Worm (Caenorhabditis elegans): ENCODE results near the gene srd-5.

srd-5 gene

ce11 chrIV:5666115-5667028, 8.0 kb downstream of the srd-5 start (continued):
- no peak for TF ChIP-seq egl-27 (tag; optimal IDR thresholded peaks at IDR 0.05)
- no peak for TF ChIP-seq nhr-111 (GFP tag; optimal IDR thresholded peaks at IDR 0.05)
- TF ChIP-seq mep-1 (tag; optimal IDR thresholded peaks at IDR 0.05), result no peak
- TF ChIP-seq nhr-237 (tag; optimal IDR thresholded peaks at IDR 0.05), result no peak
- peak; percentile 29 for TF ChIP-seq nhr-28 (tag; optimal IDR thresholded peaks at IDR 0.05)
- no peak for TF ChIP-seq fos-1 (tag; optimal IDR thresholded peaks at IDR 0.05)
- peak; percentile 98 for TF ChIP-seq Y48G9A.11 (GFP tag; IDR thresholded peaks at IDR 0.05)
- peak; percentile 58 for TF ChIP-seq hlh-30 (tag; optimal IDR thresholded peaks at IDR 0.05; ENCODE audit: insufficient read depth)
- TF ChIP-seq ZK337.2 (GFP tag; IDR thresholded peaks at IDR 0.05), result no peak
- TF ChIP-seq lin-1 (GFP tag; IDR thresholded peaks at IDR 0.05), result 0 out of 2 replicates have a peak, but pooled peaks have one; percentile 14
- no peak for TF ChIP-seq F10B5.3 (tag; optimal IDR thresholded peaks at IDR 0.05)
- TF ChIP-seq dmd-9 (GFP tag; IDR thresholded peaks at IDR 0.05), result no peak
- TF ChIP-seq ceh-82 (tag; optimal IDR thresholded peaks at IDR 0.05), result no peak

ce11 chrIV:5665353-5665918, 8.9 kb downstream of the srd-5 start:
- TF ChIP-seq daf-16 (GFP tag; optimal IDR thresholded peaks at IDR 0.05) (peak in 1 of 2 experiments; percentile 5), daf-16 (tag; optimal IDR thresholded peaks at IDR 0.05) (peak; percentile 15), ceh-20 (GFP tag; IDR thresholded peaks at IDR 0.05) (0 out of 2 replicates have a peak, but pooled peaks have one; percentile 12), hif-1 (tag; optimal IDR thresholded peaks at IDR 0.05) (peak in 1 of 2 experiments; percentile 58), attf-4 (tag; optimal IDR thresholded peaks at IDR 0.05) (no peak), madf-5 (GFP tag; IDR thresholded peaks at IDR 0.05) (no peak), ces-1 (GFP tag; optimal IDR thresholded peaks at IDR 0.05) (no peak), spr-1 (tag; optimal IDR thresholded peaks at IDR 0.05) (no peak), Y105C5A.15 (GFP tag; IDR thresholded peaks at IDR 0.05) (no peak), mdt-29 (GFP tag; IDR thresholded peaks at IDR 0.05) (0 out of 2 replicates have a peak, but pooled peaks have one; percentile 25), nhr-25 (tag; optimal IDR thresholded peaks at IDR 0.05; ENCODE audit: borderline replicate concordance, insufficient read depth) (peak; percentile 61), php-3 (GFP tag; IDR thresholded peaks at IDR 0.05) (no peak), mxl-3 (GFP tag; optimal IDR thresholded peaks at IDR 0.05) (no peak), zfp-2 (tag; optimal IDR thresholded peaks at IDR 0.05) (no peak), mep-1 (tag; optimal IDR thresholded peaks at IDR 0.05) (peak; percentile 40), mes-2 (tag; optimal IDR thresholded peaks at IDR 0.05; ENCODE audit: poor library complexity, severe bottlenecking) (peak; percentile 37), nhr-48 (tag; optimal IDR thresholded peaks at IDR 0.05) (peak; percentile 9), hlh-11 (tag; optimal IDR thresholded peaks at IDR 0.05) (peak; percentile 81), fos-1 (tag; optimal IDR thresholded peaks at IDR 0.05) (no peak), ceh-82 (tag; optimal IDR thresholded peaks at IDR 0.05) (no peak), unc-62 (GFP tag; optimal IDR thresholded peaks at IDR 0.05 in 1 of 2) (peak in 1 of 2 experiments; percentile 24), unc-62 (tag; optimal IDR thresholded peaks at IDR 0.05) (no peak), daf-8 (GFP tag; IDR thresholded peaks at IDR 0.05) (no peak), hlh-30 (tag; optimal IDR thresholded peaks at IDR 0.05; ENCODE audit: insufficient read depth) (peak; percentile 47), dmd-6 (GFP tag; IDR thresholded peaks at IDR 0.05) (peak; percentile 60), egl-43 (GFP tag; IDR thresholded peaks at IDR 0.05) (no peak), dmd-9 (GFP tag; IDR thresholded peaks at IDR 0.05) (no peak), hmg-1.1 (GFP tag; IDR thresholded peaks at IDR 0.05) (peak; percentile 53; the same call in 1 of the 2 replicates), aha-1 (tag) (peak; percentile 97), lsy-2 (tag; optimal IDR thresholded peaks at IDR 0.05) (peak in 1 of 2 experiments; percentile 59), lin-13 (GFP tag; optimal IDR thresholded peaks at IDR 0.05) (peak; percentile 67), dve-1 (tag; optimal IDR thresholded peaks at IDR 0.05; ENCODE audit: insufficient read depth) (peak; percentile 57), set-16 (GFP tag; IDR thresholded peaks at IDR 0.05) (no peak), nhr-237 (tag; optimal IDR thresholded peaks at IDR 0.05) (no peak), dpl-1 (GFP tag; optimal IDR thresholded peaks at IDR 0.05) (no peak), nhr-6 (tag; optimal IDR thresholded peaks at IDR 0.05) (peak; percentile 43), ZK337.2 (GFP tag; IDR thresholded peaks at IDR 0.05) (no peak), nhr-28 (tag; optimal IDR thresholded peaks at IDR 0.05) (peak; percentile 74), arid-1 (GFP tag; conservative IDR thresholded peaks at IDR 0.05) (0 out of 2 replicates have a peak, but pooled peaks have one; percentile 19), zag-1 (tag; optimal IDR thresholded peaks at IDR 0.05) (no peak), egl-27 (tag; optimal IDR thresholded peaks at IDR 0.05) (no peak)
